Worm (Caenorhabditis elegans): ENCODE data around the gene srgp-1.

- TF ChIP-seq pha-4 (tag; optimal IDR thresholded peaks at IDR 0.05), result peak; percentile 68
- TF ChIP-seq lsy-2 (tag; optimal IDR thresholded peaks at IDR 0.05), result peak; percentile 59
- TF ChIP-seq blmp-1 (tag; optimal IDR thresholded peaks at IDR 0.05), result no peak
- TF ChIP-seq snpc-4 (tag; optimal IDR thresholded peaks at IDR 0.05), result no peak
- TF ChIP-seq unc-62 (GFP tag; optimal IDR thresholded peaks at IDR 0.05), result peak; percentile 32
- TF ChIP-seq ztf-11 (tag; optimal IDR thresholded peaks at IDR 0.05), result peak; percentile 34
- TF ChIP-seq bed-3 (GFP tag; optimal IDR thresholded peaks at IDR 0.05), result no peak
- peak; percentile 13 for TF ChIP-seq lin-13 (tag; optimal IDR thresholded peaks at IDR 0.05)
- TF ChIP-seq lin-32 (GFP tag; optimal IDR thresholded peaks at IDR 0.05), result no peak
- TF ChIP-seq nhr-12 (tag; optimal IDR thresholded peaks at IDR 0.05), result no peak
Measured at ce11 chrIV:11524241-11524692, 46.0 kb upstream of the srgp-1 start, which contains the start of gene mep-1.
